Fruit fly (Drosophila melanogaster): ENCODE data around the gene pic.
A peak's percentile ranks its signal among the peaks of the same experiment; 100 is the strongest.

pic gene

dm6 chr3R:13014168-13014881 lies 37.7 kb upstream of the pic start (continued):
- peak in 1 of 2 experiments; percentile 1 for TF ChIP-seq dpn (GFP tag; optimal IDR thresholded peaks at IDR 0.05)
- TF ChIP-seq row (GFP tag; IDR thresholded peaks at IDR 0.05) = peak; percentile 44; the same call in 1 of the 3 replicates
- peak; percentile 38 for TF ChIP-seq CG2120 (GFP tag; optimal IDR thresholded peaks at IDR 0.05)
- peak; percentile 16 for TF ChIP-seq CG12769 (tag; optimal IDR thresholded peaks at IDR 0.05)
- peak; percentile 8 for TF ChIP-seq CG13424 (tag; optimal IDR thresholded peaks at IDR 0.05)
- peak; percentile 6 for TF ChIP-seq Sox102F (GFP tag; optimal IDR thresholded peaks at IDR 0.05)
- peak; percentile 20 for TF ChIP-seq CG13624 (GFP tag; optimal IDR thresholded peaks at IDR 0.05)
- no peak for TF ChIP-seq chn (GFP tag; optimal IDR thresholded peaks at IDR 0.05)
- peak; percentile 20 for TF ChIP-seq CG2678 (tag; optimal IDR thresholded peaks at IDR 0.05)
- peak; percentile 42 for TF ChIP-seq CG9932 (GFP tag; IDR thresholded peaks at IDR 0.05)
- TF ChIP-seq CG2712 (tag; optimal IDR thresholded peaks at IDR 0.05) = peak; percentile 1
- TF ChIP-seq CG1233 (GFP tag; optimal IDR thresholded peaks at IDR 0.05) = no peak
- TF ChIP-seq CG1603 (tag; optimal IDR thresholded peaks at IDR 0.05) = peak; percentile 33
- TF ChIP-seq CG32772 (GFP tag; IDR thresholded peaks at IDR 0.05) = no peak
- TF ChIP-seq ERR (GFP tag; optimal IDR thresholded peaks at IDR 0.05) = no peak
- peak; percentile 16; the same call in 1 of the 3 replicates for TF ChIP-seq CG14050 (GFP tag; IDR thresholded peaks at IDR 0.05)
- TF ChIP-seq CG12744 (GFP tag; optimal IDR thresholded peaks at IDR 0.05) = no peak

- TF ChIP-seq CG2199 (GFP tag; IDR thresholded peaks at IDR 0.05) = 0 out of 3 replicates have a peak, but pooled peaks have one; percentile 12
- TF ChIP-seq z (GFP tag; IDR thresholded peaks at IDR 0.05) = no peak
- TF ChIP-seq hth (optimal IDR thresholded peaks at IDR 0.05) = no peak
- TF ChIP-seq CG18011 (GFP tag; optimal IDR thresholded peaks at IDR 0.05) = no peak
- no peak for TF ChIP-seq HmgZ (tag; optimal IDR thresholded peaks at IDR 0.05)
- TF ChIP-seq CG34422 (GFP tag; IDR thresholded peaks at IDR 0.05) = peak; percentile 20; the same call in 1 of the 3 replicates
- no peak for TF ChIP-seq CG2712 (tag; optimal IDR thresholded peaks at IDR 0.05)
- TF ChIP-seq Nf-YB (GFP tag; optimal IDR thresholded peaks at IDR 0.05) = no peak
- TF ChIP-seq Dll (GFP tag; IDR thresholded peaks at IDR 0.05; ENCODE audit: partially characterized antibody) = 0 out of 4 replicates have a peak, but pooled peaks have one; percentile 20
- TF ChIP-seq cwo (GFP tag; optimal IDR thresholded peaks at IDR 0.05) = no peak
- TF ChIP-seq Blimp-1 (GFP tag; optimal IDR thresholded peaks at IDR 0.05) = peak; percentile 57
- TF ChIP-seq Dp (GFP tag; optimal IDR thresholded peaks at IDR 0.05) = peak; percentile 5
- TF ChIP-seq CG7928 (GFP tag; optimal IDR thresholded peaks at IDR 0.05) = no peak
- TF ChIP-seq Med (GFP tag) = peak; percentile 0
- TF ChIP-seq CG31441 (GFP tag; IDR thresholded peaks at IDR 0.05) = no peak
- TF ChIP-seq CG13123 (GFP tag; optimal IDR thresholded peaks at IDR 0.05) = no peak
- no peak for TF ChIP-seq Atf6 (GFP tag; IDR thresholded peaks at IDR 0.05)
- TF ChIP-seq Deaf1 (tag; optimal IDR thresholded peaks at IDR 0.05) = peak; percentile 52
- TF ChIP-seq sima (GFP tag; optimal IDR thresholded peaks at IDR 0.05) = no peak
- TF ChIP-seq crol (GFP tag; IDR thresholded peaks at IDR 0.05) = peak; percentile 63
- peak in 1 of 2 experiments; percentile 19 for TF ChIP-seq Pdp1 (GFP tag; optimal IDR thresholded peaks at IDR 0.05)
Observed at dm6 chr3R:13015402-13015801, 36.6 kb upstream of the pic start.

All from whole organism, embryonic.